Worm (Caenorhabditis elegans): ENCODE results near the gene gmap-3.

DNA sequence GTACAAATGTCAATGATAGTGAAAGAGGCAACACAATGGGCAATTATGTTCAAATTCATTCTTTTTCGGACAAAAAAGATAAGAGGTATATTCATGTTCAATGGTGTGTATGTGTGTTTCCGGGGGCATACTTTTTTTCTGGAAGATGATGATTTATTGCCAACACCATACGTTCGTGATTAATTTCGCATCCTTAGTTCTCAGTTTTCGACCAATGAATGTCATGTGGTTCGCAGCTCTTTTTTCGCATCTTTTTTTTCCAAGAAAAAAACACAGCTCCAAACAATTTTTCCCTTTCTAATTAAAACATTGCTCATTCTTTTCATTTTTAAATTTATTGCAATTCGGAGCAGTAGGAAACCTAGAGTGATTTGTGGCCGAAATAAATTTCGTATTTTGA is 12.0 kb downstream of the gmap-3 start:
- TF ChIP-seq R02D3.7 (tag; optimal IDR thresholded peaks at IDR 0.05) (no peak), pha-4 (tag; optimal IDR thresholded peaks at IDR 0.05) (no peak), ceh-82 (tag; optimal IDR thresholded peaks at IDR 0.05) (no peak), nhr-12 (tag; optimal IDR thresholded peaks at IDR 0.05) (no peak), nhr-28 (tag; optimal IDR thresholded peaks at IDR 0.05) (no peak), nhr-237 (tag; optimal IDR thresholded peaks at IDR 0.05) (no peak), mdl-1 (tag; optimal IDR thresholded peaks at IDR 0.05) (no peak), elt-3 (tag; optimal IDR thresholded peaks at IDR 0.05) (no peak), elt-2 (tag; optimal IDR thresholded peaks at IDR 0.05) (peak; percentile 1), nhr-77 (tag; optimal IDR thresholded peaks at IDR 0.05) (no peak), aly-2 (tag; optimal IDR thresholded peaks at IDR 0.05) (no peak), zag-1 (tag; optimal IDR thresholded peaks at IDR 0.05) (no peak), tbx-2 (tag; optimal IDR thresholded peaks at IDR 0.05) (no peak)
